Worm (Caenorhabditis elegans): ENCODE results near the gene F07F6.2.
A peak's percentile ranks its signal among the peaks of the same experiment; 100 is the strongest.

F07F6.2 gene

DNA sequence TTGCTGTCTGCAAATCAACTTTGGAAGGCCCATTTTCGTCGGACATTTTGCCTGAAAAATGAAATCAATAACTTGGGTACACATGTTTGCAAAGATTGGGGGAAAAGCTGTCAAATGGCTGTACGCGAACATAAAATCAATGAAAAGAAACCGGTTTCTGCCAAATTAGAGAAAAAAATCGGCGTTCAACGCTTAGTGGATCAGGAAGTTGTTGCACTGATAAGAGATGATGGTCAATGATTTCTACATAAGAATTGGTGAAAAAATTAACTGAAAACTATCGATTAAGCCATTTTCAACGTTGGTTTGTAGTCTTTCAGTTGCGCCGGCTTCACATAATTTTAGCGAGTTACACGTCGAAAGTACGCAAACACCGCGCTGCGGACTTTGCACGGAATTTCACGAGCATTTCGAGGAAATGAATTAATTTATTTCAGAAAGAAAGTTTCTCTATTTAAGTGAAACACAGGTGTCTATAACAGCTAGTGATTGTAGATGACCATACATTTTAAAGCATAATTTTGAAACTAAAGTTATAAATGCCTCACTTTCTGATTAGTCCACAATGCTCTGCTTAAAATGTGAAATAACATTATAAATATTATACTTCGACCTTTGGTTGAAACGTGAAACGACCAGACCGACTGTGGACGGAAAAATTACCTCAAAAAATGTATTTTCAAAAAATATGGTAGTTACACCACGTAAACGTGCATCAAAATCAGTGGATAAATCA is at the start of gene F07F6.2, which contains the start of gene F07F6.4:
Gene F07F6.2 (plus strand): TSS at position 686 of the 736 bp plus-strand sequence.
Gene F07F6.4 (minus strand): TSS at position 51 of the 736 bp plus-strand sequence.
- TF ChIP-seq pqm-1 (tag; optimal IDR thresholded peaks at IDR 0.05) (no peak), nhr-28 (tag; optimal IDR thresholded peaks at IDR 0.05) (no peak), unc-30 (tag; optimal IDR thresholded peaks at IDR 0.05) (no peak), ceh-88 (GFP tag; IDR thresholded peaks at IDR 0.05) (no peak), unc-98 (GFP tag; IDR thresholded peaks at IDR 0.05) (no peak), sup-37 (GFP tag; optimal IDR thresholded peaks at IDR 0.05) (no peak), ceh-82 (tag; optimal IDR thresholded peaks at IDR 0.05) (peak in 1 of 3 experiments; percentile 31), hlh-4 (tag; optimal IDR thresholded peaks at IDR 0.05) (no peak), unc-86 (tag; optimal IDR thresholded peaks at IDR 0.05) (no peak), ztf-4 (tag; optimal IDR thresholded peaks at IDR 0.05) (no peak), unc-130 (tag; optimal IDR thresholded peaks at IDR 0.05) (peak; percentile 53), egl-27 (tag; optimal IDR thresholded peaks at IDR 0.05) (no peak), vab-15 (tag; optimal IDR thresholded peaks at IDR 0.05) (no peak), nhr-85 (tag) (no peak), mab-9 (GFP tag; IDR thresholded peaks at IDR 0.05) (no peak), tlp-1 (tag; optimal IDR thresholded peaks at IDR 0.05) (no peak), nhr-84 (tag; optimal IDR thresholded peaks at IDR 0.05) (no peak), nhr-76 (tag; optimal IDR thresholded peaks at IDR 0.05) (no peak), nhr-20 (tag; optimal IDR thresholded peaks at IDR 0.05) (no peak), C34B4.2 (tag; optimal IDR thresholded peaks at IDR 0.05) (no peak), hlh-17 (GFP tag; optimal IDR thresholded peaks at IDR 0.05; ENCODE audit: borderline replicate concordance) (no peak), Y116A8C.19 (tag; optimal IDR thresholded peaks at IDR 0.05; ENCODE audit: borderline replicate concordance) (no peak), rnt-1 (tag; optimal IDR thresholded peaks at IDR 0.05) (peak; percentile 20), elt-2 (tag; optimal IDR thresholded peaks at IDR 0.05) (no peak), lir-3 (tag; optimal IDR thresholded peaks at IDR 0.05; ENCODE audit: poor library complexity) (no peak), ceh-63 (GFP tag; optimal IDR thresholded peaks at IDR 0.05) (no peak), aha-1 (tag; optimal IDR thresholded peaks at IDR 0.05) (no peak), grh-1 (GFP tag; IDR thresholded peaks at IDR 0.05) (no peak), F16B12.6 (tag; optimal IDR thresholded peaks at IDR 0.05) (peak; percentile 92), swsn-7 (tag; optimal IDR thresholded peaks at IDR 0.05) (no peak), xbp-1 (tag; optimal IDR thresholded peaks at IDR 0.05) (peak; percentile 68), lin-14 (GFP tag; optimal IDR thresholded peaks at IDR 0.05) (no peak), ztf-11 (tag; optimal IDR thresholded peaks at IDR 0.05) (no peak), sptf-1 (tag; optimal IDR thresholded peaks at IDR 0.05) (no peak), blmp-1 (tag; optimal IDR thresholded peaks at IDR 0.05) (peak; percentile 34), nhr-19 (GFP tag; conservative IDR thresholded peaks at IDR 0.05) (no peak), dpl-1 (GFP tag; optimal IDR thresholded peaks at IDR 0.05) (peak; percentile 30 to 64 (median 42)), nhr-71 (tag; optimal IDR thresholded peaks at IDR 0.05) (peak; percentile 32), elt-3 (tag; optimal IDR thresholded peaks at IDR 0.05) (no peak), hpl-2 (GFP tag; optimal IDR thresholded peaks at IDR 0.05) (no peak), aly-2 (tag; optimal IDR thresholded peaks at IDR 0.05) (no peak), dsc-1 (tag; optimal IDR thresholded peaks at IDR 0.05) (no peak), lsy-2 (tag; optimal IDR thresholded peaks at IDR 0.05) (peak in 1 of 2 experiments; percentile 15), irx-1 (tag; optimal IDR thresholded peaks at IDR 0.05) (no peak), ceh-90 (tag; optimal IDR thresholded peaks at IDR 0.05) (no peak), mef-2 (tag; optimal IDR thresholded peaks at IDR 0.05) (no peak), nhr-12 (tag; optimal IDR thresholded peaks at IDR 0.05) (no peak), isw-1 (GFP tag; IDR thresholded peaks at IDR 0.05) (no peak), egl-13 (tag; optimal IDR thresholded peaks at IDR 0.05) (no peak), lin-35 (GFP tag; optimal IDR thresholded peaks at IDR 0.05) (peak; percentile 44 to 63), skn-1 (tag; optimal IDR thresholded peaks at IDR 0.05) (peak; percentile 19), nhr-47 (tag; optimal IDR thresholded peaks at IDR 0.05) (peak; percentile 2)
